Fruit fly (Drosophila melanogaster) whole organism, wandering third instar larva: ENCODE measurements around the gene Oatp33Ea.

Experiments used
- Abd-B ChIP-seq: fragments of >200 bp; optimal IDR thresholded peaks from 2 replicates; lab custom pipeline; 2017; ENCODE audit warnings: missing biosample characterization, missing genetic modification characterization
- CG32264 ChIP-seq: fragments of 200-800 bp; sonication (Bioruptor generic); optimal IDR thresholded peaks from 2 replicates; lab custom pipeline; 2016; ENCODE audit warnings: missing biosample characterization, missing genetic modification characterization
- CG9705 ChIP-seq: fragments of 200-800 bp; sonication (Bioruptor generic); optimal IDR thresholded peaks from 2 replicates; lab custom pipeline; 2018; ENCODE audit warnings: missing biosample characterization, mild to moderate bottlenecking, missing genetic modification characterization
- CrebA ChIP-seq: fragments of 200-800 bp; sonication (Bioruptor generic); optimal IDR thresholded peaks from 2 replicates; lab custom pipeline; 2016; ENCODE audit warnings: missing biosample characterization, mild to moderate bottlenecking, missing genetic modification characterization, borderline replicate concordance
- Dfd ChIP-seq: fragments of >200 bp; optimal IDR thresholded peaks from 2 replicates; lab custom pipeline; 2017; ENCODE audit warnings: missing biosample characterization, missing genetic modification characterization
- Dif ChIP-seq: fragments of 200-275, 200-300 bp; sonication (Bioruptor generic); optimal IDR thresholded peaks from 2 replicates; lab custom pipeline; 2018; ENCODE audit warnings: missing biosample characterization, missing genetic modification characterization; ENCODE audit not compliant: partially characterized antibody
- GATAd ChIP-seq: sonication (Bioruptor generic); optimal IDR thresholded peaks from 2 replicates; lab custom pipeline; 2016; ENCODE audit warnings: missing biosample characterization, missing genetic modification characterization
- HLH106 ChIP-seq: fragments of 200-800 bp; optimal IDR thresholded peaks from 3 replicates; lab custom pipeline; 2019; ENCODE audit warnings: missing biosample characterization, mild to moderate bottlenecking, missing genetic modification characterization, moderate library complexity
- Hnf4 ChIP-seq: fragments of 200-800 bp; sonication (Bioruptor generic); optimal IDR thresholded peaks from 2 replicates; lab custom pipeline; 2016; ENCODE audit warnings: missing biosample characterization, mild to moderate bottlenecking, missing genetic modification characterization
- Hr78 ChIP-seq: fragments of >200 bp; optimal IDR thresholded peaks from 2 replicates; lab custom pipeline; 2017; ENCODE audit warnings: missing biosample characterization, missing genetic modification characterization
- Jra ChIP-seq: sonication (Bioruptor generic); optimal IDR thresholded peaks from 2 replicates; lab custom pipeline; 2016; ENCODE audit warnings: missing biosample characterization, missing genetic modification characterization
- Myc ChIP-seq: fragments of >200 bp; optimal IDR thresholded peaks from 2 replicates; lab custom pipeline; 2017
- N ChIP-seq: fragments of >200 bp; optimal IDR thresholded peaks from 2 replicates; lab custom pipeline; 2018; ENCODE audit warnings: missing biosample characterization, missing external identifiers, missing genetic modification characterization
- Rel ChIP-seq, 2 experiments: fragments of 200-800 bp; sonication (Bioruptor generic) in 1 of 2; optimal IDR thresholded peaks; 2 replicates in 1 of 2; 3 replicates in 1 of 2; lab custom pipeline; 2016 to 2019; ENCODE audit warnings: mild to moderate bottlenecking in 2 of 2, missing biosample characterization in 2 of 2, missing genetic modification characterization in 2 of 2, moderate library complexity in 1 of 2
- Sp1 ChIP-seq: fragments of 200-800 bp; sonication (Bioruptor generic); optimal IDR thresholded peaks from 3 replicates; lab custom pipeline; 2019; ENCODE audit warnings: missing biosample characterization, mild to moderate bottlenecking, missing genetic modification characterization, moderate library complexity
- Vsx2 ChIP-seq: fragments of 200-300, 225-300 bp; sonication (Bioruptor generic); optimal IDR thresholded peaks from 2 replicates; lab custom pipeline; 2018; ENCODE audit warnings: missing biosample characterization, missing genetic modification characterization; ENCODE audit not compliant: partially characterized antibody
- brk ChIP-seq: fragments of 200-800 bp; sonication (Bioruptor generic); optimal IDR thresholded peaks from 2 replicates; lab custom pipeline; 2016; ENCODE audit warnings: missing biosample characterization, mild to moderate bottlenecking, missing genetic modification characterization
- dl ChIP-seq, 2 experiments: fragments of 175-275, 200-275 bp in 1 of 2; fragments of 200-275 bp in 1 of 2; sonication (Bioruptor generic); optimal IDR thresholded peaks; lab custom pipeline; 2018; ENCODE audit warnings: mild to moderate bottlenecking in 2 of 2, missing biosample characterization in 2 of 2, missing genetic modification characterization in 2 of 2, moderate library complexity in 2 of 2; ENCODE audit not compliant: partially characterized antibody in 2 of 2, insufficient read depth in 1 of 2
- dmrt93B ChIP-seq: fragments of 200-800 bp; sonication (Bioruptor generic); optimal IDR thresholded peaks from 2 replicates; lab custom pipeline; 2018; ENCODE audit warnings: missing biosample characterization, mild to moderate bottlenecking, missing genetic modification characterization
- dsf ChIP-seq: sonication (Bioruptor generic); optimal IDR thresholded peaks from 2 replicates; lab custom pipeline; 2016; ENCODE audit warnings: missing biosample characterization, missing genetic modification characterization, borderline replicate concordance
- ey ChIP-seq: fragments of 200-800 bp; sonication (Bioruptor generic); optimal IDR thresholded peaks from 2 replicates; lab custom pipeline; 2016; ENCODE audit warnings: missing biosample characterization, missing genetic modification characterization
- foxo ChIP-seq, 2 experiments: fragments of 200-800 bp; sonication (Bioruptor generic); optimal IDR thresholded peaks; 2 replicates in 1 of 2; 3 replicates in 1 of 2; lab custom pipeline; 2016 to 2017; ENCODE audit warnings: missing biosample characterization in 2 of 2, missing genetic modification characterization in 2 of 2
- h ChIP-seq: fragments of 200-800 bp; sonication (Bioruptor generic); optimal IDR thresholded peaks from 3 replicates; lab custom pipeline; 2016; ENCODE audit warnings: missing biosample characterization, mild to moderate bottlenecking, missing genetic modification characterization
- jim ChIP-seq: fragments of 175-275, 200-325 bp; sonication (Bioruptor generic); optimal IDR thresholded peaks from 2 replicates; lab custom pipeline; 2016; ENCODE audit warnings: missing biosample characterization, mild to moderate bottlenecking, missing genetic modification characterization
- lola ChIP-seq: fragments of >200 bp; optimal IDR thresholded peaks from 2 replicates; lab custom pipeline; 2017; ENCODE audit warnings: missing biosample characterization, missing genetic modification characterization
- pan ChIP-seq: fragments of >200 bp; optimal IDR thresholded peaks from 2 replicates; lab custom pipeline; 2017
- rgr ChIP-seq: fragments of 200-800 bp; sonication (Bioruptor generic); optimal IDR thresholded peaks from 3 replicates; lab custom pipeline; 2016; ENCODE audit warnings: missing biosample characterization, mild to moderate bottlenecking, missing genetic modification characterization
- sage ChIP-seq: fragments of 200-800 bp; sonication (Bioruptor generic); optimal IDR thresholded peaks from 2 replicates; lab custom pipeline; 2016; ENCODE audit warnings: missing biosample characterization, mild to moderate bottlenecking, missing genetic modification characterization
- sv ChIP-seq: fragments of 200-800 bp; sonication (Bioruptor generic); optimal IDR thresholded peaks from 3 replicates; lab custom pipeline; 2016; ENCODE audit warnings: missing biosample characterization, missing genetic modification characterization
- woc ChIP-seq: sonication (Bioruptor generic); optimal IDR thresholded peaks from 2 replicates; lab custom pipeline; 2016; ENCODE audit warnings: missing biosample characterization, mild to moderate bottlenecking, missing genetic modification characterization

Gene Oatp33Ea

DNA sequence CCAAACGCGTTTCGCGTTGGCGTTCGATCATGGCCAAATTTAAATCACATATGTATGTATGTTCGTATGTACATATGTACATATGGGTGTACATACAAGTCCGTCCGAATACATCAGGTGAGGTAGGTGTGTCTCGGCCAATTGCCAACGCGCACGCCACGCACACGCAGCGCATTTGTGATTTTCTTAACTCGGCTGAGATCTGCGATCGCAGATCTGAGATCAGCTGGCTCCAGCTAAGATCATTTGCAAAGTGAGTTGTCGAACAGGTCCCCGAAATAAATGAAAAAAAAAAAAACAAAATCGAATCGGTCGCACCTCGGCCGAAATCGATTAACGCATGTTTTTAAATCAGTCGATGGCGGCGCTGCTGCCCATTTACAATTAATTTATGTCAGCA lies 23.5 kb upstream of the Oatp33Ea start:
- TF ChIP-seq dmrt93B = no peak
- TF ChIP-seq ey = no peak
- no peak for TF ChIP-seq Sp1 (GFP tag; lab: Kevin White, UChicago)
- TF ChIP-seq h = peak; percentile 59
- TF ChIP-seq Jra (GFP tag; lab: Kevin White, UChicago) = no peak
- TF ChIP-seq, all 38 proteins: peak for 1

dm6 chr2L:12468813-12469212 lies 23.1 kb upstream of the Oatp33Ea start:
- TF ChIP-seq rgr (GFP tag; lab: Kevin White, UChicago) = no peak
- no peak for TF ChIP-seq HLH106 (tag; lab: Kevin White, UChicago)
- TF ChIP-seq Rel (GFP tag; optimal IDR thresholded peaks at IDR 0.05; lab: Kevin White, UChicago) = no peak
- TF ChIP-seq Rel (tag; optimal IDR thresholded peaks at IDR 0.05; lab: Kevin White, UChicago) = no peak
- TF ChIP-seq Dif (GFP tag; lab: Kevin White, UChicago) = no peak
- no peak for TF ChIP-seq GATAd
- no peak for TF ChIP-seq Hnf4
- no peak for TF ChIP-seq foxo (GFP tag; optimal IDR thresholded peaks at IDR 0.05; lab: Kevin White, UChicago)

dm6 chr2L:12467673-12468072 lies 21.9 kb upstream of the Oatp33Ea start:
- TF ChIP-seq Abd-B (GFP tag; lab: Kevin White, UChicago) (no peak), sv (GFP tag; lab: Kevin White, UChicago) (peak; percentile 30)

dm6 chr2L:12466506-12467043 lies 20.9 kb upstream of the Oatp33Ea start:
- TF ChIP-seq brk (GFP tag; lab: Kevin White, UChicago) (no peak), Dif (GFP tag; lab: Kevin White, UChicago) (no peak), h (no peak), dsf (GFP tag; lab: Kevin White, UChicago) (no peak), Jra (GFP tag; lab: Kevin White, UChicago) (no peak), Hr78 (no peak), sage (GFP tag; lab: Kevin White, UChicago) (no peak), Dfd (GFP tag; lab: Kevin White, UChicago) (no peak), GATAd (no peak)
- TF ChIP-seq, all 38 proteins: peak for 0

DNA sequence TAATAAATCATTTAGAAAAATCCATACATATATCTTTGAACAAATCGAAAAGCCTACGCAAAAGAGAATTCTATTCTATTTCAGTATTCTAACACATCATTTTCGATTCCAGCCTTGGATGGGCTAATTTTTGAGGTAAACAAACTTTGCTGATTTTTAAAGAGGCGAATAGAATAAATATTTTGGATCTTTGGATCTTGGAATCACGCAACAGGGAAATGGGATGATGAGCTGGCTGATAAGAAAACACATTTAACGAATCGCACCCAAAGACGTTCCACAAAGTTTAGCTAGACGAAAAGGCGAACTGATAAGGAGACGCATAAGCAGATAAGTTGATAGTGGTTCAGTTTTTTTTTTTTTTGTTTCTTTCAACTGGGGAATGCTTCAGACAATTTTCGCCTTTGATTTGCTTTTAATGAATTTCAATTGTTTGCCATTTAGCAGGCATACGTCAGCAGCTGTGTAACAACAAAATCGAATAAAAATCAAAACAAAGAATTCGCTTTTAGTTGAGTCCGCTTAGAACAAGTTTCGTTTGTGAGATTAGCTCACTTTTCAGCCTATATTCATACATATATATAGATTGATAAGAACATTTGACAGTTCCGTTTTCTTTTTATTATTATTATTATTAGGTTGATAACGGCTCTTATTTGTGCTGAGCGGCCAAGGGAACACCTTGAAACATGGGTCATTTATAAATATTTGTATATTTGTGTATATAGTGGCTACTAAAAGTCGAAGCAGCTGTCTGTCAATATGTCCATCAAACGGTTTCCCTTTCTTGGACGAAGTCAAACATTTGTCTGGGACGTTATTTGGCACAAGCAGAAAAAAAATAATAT lies 19.7 kb upstream of the Oatp33Ea start:
- TF ChIP-seq N (GFP tag; lab: Kevin White, UChicago) (no peak), Dif (GFP tag; lab: Kevin White, UChicago) (no peak), pan (no peak), rgr (GFP tag; lab: Kevin White, UChicago) (no peak), Vsx2 (GFP tag; lab: Kevin White, UChicago) (no peak), CG9705 (GFP tag; lab: Kevin White, UChicago) (no peak), foxo (GFP tag; optimal IDR thresholded peaks at IDR 0.05; lab: Kevin White, UChicago) (no peak), sage (GFP tag; lab: Kevin White, UChicago) (no peak), dl (GFP tag; optimal IDR thresholded peaks at IDR 0.05; lab: Kevin White, UChicago; ENCODE audit: insufficient read depth in 1 of 2, partially characterized antibody in 2 of 2) (no peak), h (no peak), Myc (lab: Kevin White, UChicago) (no peak), CrebA (no peak), sv (GFP tag; lab: Kevin White, UChicago) (no peak), lola (no peak), woc (GFP tag; lab: Kevin White, UChicago) (no peak), HLH106 (tag; lab: Kevin White, UChicago) (no peak), CG32264 (no peak), brk (GFP tag; lab: Kevin White, UChicago) (no peak), jim (GFP tag; lab: Kevin White, UChicago) (no peak)
